Fruit fly (Drosophila melanogaster) whole organism, adult: Measurements from ENCODE around the gene CG5968.

Experiments used
- CG11617 ChIP-seq: fragments of 200-800 bp; sonication (Bioruptor generic); optimal IDR thresholded peaks from 2 replicates; lab custom pipeline; 2017; ENCODE audit warnings: mild to moderate bottlenecking, missing biosample characterization, missing genetic modification reagents, missing genetic modification characterization
- CG12768 ChIP-seq: fragments of 200-800 bp; sonication (Bioruptor generic); optimal IDR thresholded peaks from 2 replicates; lab custom pipeline; 2017; ENCODE audit warnings: missing biosample characterization, missing genetic modification characterization, mild to moderate bottlenecking, moderate library complexity, missing genetic modification reagents
- CG14711 ChIP-seq: fragments of 200-800 bp; sonication (Bioruptor generic); optimal IDR thresholded peaks from 2 replicates; lab custom pipeline; 2018; ENCODE audit warnings: missing biosample characterization, mild to moderate bottlenecking, missing genetic modification characterization, moderate library complexity
- CG1620 ChIP-seq: fragments of 200-800 bp; sonication (Bioruptor generic); optimal IDR thresholded peaks from 2 replicates; lab custom pipeline; 2016; ENCODE audit warnings: missing biosample characterization, missing genetic modification characterization
- CG33017 ChIP-seq: fragments of 200-800 bp; sonication (Bioruptor generic); optimal IDR thresholded peaks from 2 replicates; lab custom pipeline; 2018; ENCODE audit warnings: missing biosample characterization, mild to moderate bottlenecking, missing genetic modification characterization, moderate library complexity
- CG5204 ChIP-seq: fragments of 200-800 bp; sonication (Bioruptor generic); optimal IDR thresholded peaks from 2 replicates; lab custom pipeline; 2016; ENCODE audit warnings: missing biosample characterization, missing genetic modification characterization
- CG7045 ChIP-seq: fragments of 200-800 bp; sonication (Bioruptor generic); optimal IDR thresholded peaks from 2 replicates; lab custom pipeline; 2017; ENCODE audit warnings: missing biosample characterization, mild to moderate bottlenecking, missing genetic modification characterization
- CG7101 ChIP-seq: fragments of 200-800 bp; sonication (Bioruptor generic); optimal IDR thresholded peaks from 2 replicates; lab custom pipeline; 2018; ENCODE audit warnings: missing biosample characterization, mild to moderate bottlenecking, missing genetic modification characterization, moderate library complexity
- Clk ChIP-seq: fragments of 200-800 bp; sonication (Bioruptor generic); optimal IDR thresholded peaks from 2 replicates; lab custom pipeline; 2017; ENCODE audit warnings: missing biosample characterization, missing genetic modification characterization
- Crg-1 ChIP-seq: fragments of 200-800 bp; sonication (Bioruptor generic); optimal IDR thresholded peaks from 2 replicates; lab custom pipeline; 2016; ENCODE audit warnings: missing biosample characterization, missing genetic modification characterization
- Hr96 ChIP-seq: fragments of 200-800 bp; sonication (Bioruptor generic); optimal IDR thresholded peaks from 2 replicates; lab custom pipeline; 2016; ENCODE audit warnings: missing biosample characterization, missing genetic modification characterization
- Mnt ChIP-seq: fragments of 200-800 bp; sonication (Bioruptor generic); optimal IDR thresholded peaks from 2 replicates; lab custom pipeline; 2016; ENCODE audit warnings: missing biosample characterization, mild to moderate bottlenecking, missing genetic modification characterization
- bab1 ChIP-seq: fragments of 200-800 bp; sonication (Bioruptor generic); optimal IDR thresholded peaks from 3 replicates; lab custom pipeline; 2019; ENCODE audit warnings: missing biosample characterization, mild to moderate bottlenecking, missing genetic modification characterization, moderate library complexity
- cic ChIP-seq: fragments of 200-800 bp; sonication (Bioruptor generic); optimal IDR thresholded peaks from 2 replicates; lab custom pipeline; 2017; ENCODE audit warnings: missing biosample characterization, mild to moderate bottlenecking, missing genetic modification characterization, moderate library complexity
- cnc ChIP-seq, 2 experiments: fragments of >200 bp; optimal IDR thresholded peaks; 2 replicates each; lab custom pipeline; 2017
- kay ChIP-seq: fragments of 200-800 bp; sonication (Bioruptor generic); peaks from one replicate; lab custom pipeline; 2016; ENCODE audit warnings: missing biosample characterization, missing genetic modification characterization, borderline replicate concordance
- ovo ChIP-seq: fragments of 200-800 bp; sonication (Bioruptor generic); optimal IDR thresholded peaks from 2 replicates; lab custom pipeline; 2016; ENCODE audit warnings: missing biosample characterization, missing genetic modification characterization
- pad ChIP-seq: fragments of 200-800 bp; sonication (Bioruptor generic); optimal IDR thresholded peaks from 3 replicates; lab custom pipeline; 2017; ENCODE audit warnings: missing biosample characterization, missing genetic modification characterization, mild to moderate bottlenecking, moderate library complexity, missing genetic modification reagents
- tj ChIP-seq: fragments of 200-800 bp; sonication (Bioruptor generic); optimal IDR thresholded peaks from 3 replicates; lab custom pipeline; 2017; ENCODE audit warnings: missing biosample characterization, mild to moderate bottlenecking, missing genetic modification characterization, moderate library complexity
- toe ChIP-seq: fragments of 200-800 bp; sonication (Bioruptor generic); optimal IDR thresholded peaks from 2 replicates; lab custom pipeline; 2016; ENCODE audit warnings: missing biosample characterization, missing genetic modification characterization

CG5968 gene

DNA sequence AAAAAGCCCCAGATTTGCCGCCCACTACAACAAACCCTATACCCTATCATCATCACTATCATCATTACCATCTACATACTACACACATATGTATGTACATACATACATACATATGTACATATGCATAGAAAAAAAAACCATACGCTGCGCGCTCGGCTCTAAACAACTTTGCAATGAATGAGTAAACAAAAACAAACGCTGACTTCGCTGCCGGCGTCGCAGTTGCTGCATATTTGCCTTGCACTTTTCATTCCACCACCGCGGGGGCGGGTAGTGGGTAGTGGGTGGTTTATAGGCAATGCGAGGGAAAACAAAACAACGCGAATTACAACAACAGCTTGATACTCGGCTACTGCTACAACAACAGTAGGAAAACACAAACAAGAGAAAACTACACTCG is 26.7 kb downstream of the CG5968 start:
- peak in 1 of 2 experiments; percentile 2 for TF ChIP-seq cnc (optimal IDR thresholded peaks at IDR 0.05; lab: Kevin White, UChicago)
- TF ChIP-seq CG14711 (tag; lab: Kevin White, UChicago), result peak; percentile 22
- peak; percentile 77 for TF ChIP-seq ovo (GFP tag; lab: Kevin White, UChicago)
- peak; percentile 87 for TF ChIP-seq kay (GFP tag; lab: Kevin White, UChicago)
- peak; percentile 59 for TF ChIP-seq CG7045 (GFP tag; lab: Kevin White, UChicago)
- TF ChIP-seq CG33017 (tag; lab: Kevin White, UChicago), result peak; percentile 23
- TF ChIP-seq bab1, result no peak
- TF ChIP-seq pad (GFP tag; lab: Kevin White, UChicago), result peak; percentile 42
- TF ChIP-seq Clk, result peak; percentile 47
- TF ChIP-seq Hr96, result no peak
- no peak for TF ChIP-seq Crg-1 (GFP tag; lab: Kevin White, UChicago)
- TF ChIP-seq Mnt (GFP tag; lab: Kevin White, UChicago), result peak; percentile 42
- peak; percentile 74 for TF ChIP-seq tj (GFP tag; lab: Kevin White, UChicago)
- TF ChIP-seq toe (GFP tag; lab: Kevin White, UChicago), result peak; percentile 30
- no peak for TF ChIP-seq CG5204 (GFP tag; lab: Kevin White, UChicago)
- TF ChIP-seq CG12768, result peak; percentile 75
- peak; percentile 6 for TF ChIP-seq CG11617 (GFP tag; lab: Kevin White, UChicago)
- TF ChIP-seq CG1620 (GFP tag; lab: Kevin White, UChicago), result peak; percentile 24
- TF ChIP-seq CG7101 (tag; lab: Kevin White, UChicago), result peak; percentile 47
- peak; percentile 95 for TF ChIP-seq cic

- TF ChIP-seq pad (GFP tag; lab: Kevin White, UChicago) (no peak), Hr96 (no peak), tj (GFP tag; lab: Kevin White, UChicago) (peak; percentile 80), cic (peak; percentile 68), ovo (GFP tag; lab: Kevin White, UChicago) (peak; percentile 0), CG14711 (tag; lab: Kevin White, UChicago) (peak; percentile 2)
Measured at dm6 chr2L:16522286-16522646, 27.5 kb downstream of the CG5968 start.

- TF ChIP-seq toe (GFP tag; lab: Kevin White, UChicago), result no peak
- peak; percentile 83 for TF ChIP-seq CG12768
- TF ChIP-seq CG14711 (tag; lab: Kevin White, UChicago), result peak; percentile 15
- peak; percentile 48 for TF ChIP-seq pad (GFP tag; lab: Kevin White, UChicago)
- peak; percentile 73 for TF ChIP-seq CG7101 (tag; lab: Kevin White, UChicago)
- TF ChIP-seq CG5204 (GFP tag; lab: Kevin White, UChicago), result peak; percentile 2
- peak; percentile 51 for TF ChIP-seq CG33017 (tag; lab: Kevin White, UChicago)
- TF ChIP-seq Clk, result peak; percentile 41
- TF ChIP-seq CG11617 (GFP tag; lab: Kevin White, UChicago), result peak; percentile 57
- TF ChIP-seq ovo (GFP tag; lab: Kevin White, UChicago), result peak; percentile 78
- TF ChIP-seq Crg-1 (GFP tag; lab: Kevin White, UChicago), result peak; percentile 48
- TF ChIP-seq kay (GFP tag; lab: Kevin White, UChicago), result peak; percentile 96
- TF ChIP-seq Mnt (GFP tag; lab: Kevin White, UChicago), result peak; percentile 64
- TF ChIP-seq CG7045 (GFP tag; lab: Kevin White, UChicago), result no peak
- peak; percentile 98 for TF ChIP-seq cic
- no peak for TF ChIP-seq bab1
- no peak for TF ChIP-seq cnc (optimal IDR thresholded peaks at IDR 0.05; lab: Kevin White, UChicago)
- peak; percentile 33 for TF ChIP-seq CG1620 (GFP tag; lab: Kevin White, UChicago)
- no peak for TF ChIP-seq tj (GFP tag; lab: Kevin White, UChicago)
- TF ChIP-seq Hr96, result no peak
Measured at dm6 chr2L:16521345-16522285, 28.1 kb downstream of the CG5968 start.

DNA sequence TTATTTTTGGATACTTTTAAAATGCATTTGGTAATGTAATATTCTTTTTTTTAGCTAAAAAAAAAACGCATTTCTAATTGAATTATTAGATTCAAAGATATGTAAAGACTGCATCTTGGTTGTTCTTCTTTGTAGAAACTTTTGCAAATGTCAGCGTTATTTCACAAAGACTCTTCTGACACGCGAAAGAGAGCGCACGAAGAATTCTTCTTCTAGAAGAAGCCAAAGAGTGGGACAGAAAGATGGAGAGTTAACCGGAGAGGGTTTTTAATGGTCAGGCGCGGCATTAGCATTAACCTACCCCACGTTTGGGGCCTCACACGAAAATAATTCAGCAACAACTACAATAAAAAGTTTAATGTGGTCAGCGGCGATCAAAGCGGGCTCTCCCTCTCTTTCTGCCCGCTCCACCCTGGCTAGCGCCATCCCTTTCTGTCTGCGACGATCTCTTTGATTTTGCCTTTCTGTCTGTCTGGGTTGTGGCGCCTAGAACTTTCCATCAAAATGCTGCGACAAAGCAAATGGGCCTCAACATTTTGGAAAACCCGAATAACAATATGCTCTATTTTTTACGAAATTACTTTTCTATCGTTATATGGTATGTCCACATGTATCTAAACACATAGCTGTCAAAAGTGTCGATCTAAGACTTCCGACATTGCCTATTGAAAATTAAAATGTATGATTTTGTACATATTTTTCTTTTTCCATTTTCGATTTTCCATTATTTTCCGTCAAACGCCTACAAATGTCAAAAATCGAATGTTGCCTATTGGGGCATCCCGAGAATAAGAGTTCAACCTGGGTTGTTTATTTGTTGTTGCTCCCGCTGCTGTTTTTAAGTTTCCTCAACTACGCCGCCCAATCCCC is 29.0 kb downstream of the CG5968 start:
- peak; percentile 80 for TF ChIP-seq tj (GFP tag; lab: Kevin White, UChicago)
- peak; percentile 33 for TF ChIP-seq pad (GFP tag; lab: Kevin White, UChicago)
- no peak for TF ChIP-seq Clk
- TF ChIP-seq ovo (GFP tag; lab: Kevin White, UChicago), result no peak

dm6 chr2L:16519582-16520474 is 29.9 kb downstream of the CG5968 start:
- TF ChIP-seq CG7101 (tag; lab: Kevin White, UChicago) (peak; percentile 9), CG5204 (GFP tag; lab: Kevin White, UChicago) (peak; percentile 4), tj (GFP tag; lab: Kevin White, UChicago) (no peak), CG33017 (tag; lab: Kevin White, UChicago) (peak; percentile 3), CG12768 (peak; percentile 10), Mnt (GFP tag; lab: Kevin White, UChicago) (peak; percentile 15), kay (GFP tag; lab: Kevin White, UChicago) (peak; percentile 68), pad (GFP tag; lab: Kevin White, UChicago) (no peak), cic (peak; percentile 28), CG11617 (GFP tag; lab: Kevin White, UChicago) (no peak), Clk (no peak), toe (GFP tag; lab: Kevin White, UChicago) (peak; percentile 23), bab1 (no peak), CG14711 (tag; lab: Kevin White, UChicago) (peak; percentile 5), CG7045 (GFP tag; lab: Kevin White, UChicago) (peak; percentile 5), cnc (optimal IDR thresholded peaks at IDR 0.05; lab: Kevin White, UChicago) (no peak), Crg-1 (GFP tag; lab: Kevin White, UChicago) (peak; percentile 48), Hr96 (no peak)
